Fruit fly (Drosophila melanogaster) S2 (cell line): Measurements from ENCODE around the gene CG7512.

Experiments
- CG8478 ChIP-seq: fragments of >200 bp; optimal IDR thresholded peaks from 2 replicates; lab custom pipeline; 2018
- CTCF ChIP-seq, 2 experiments: fragments of >200 bp; optimal IDR thresholded peaks; 2 replicates each; lab custom pipeline; 2018

- no peak for TF ChIP-seq CG8478 (lab: Kevin White, UChicago)
- no peak for TF ChIP-seq CTCF (optimal IDR thresholded peaks at IDR 0.05; lab: Kevin White, UChicago)
Observed at dm6 chr3L:11533704-11534319, 20.3 kb downstream of the CG7512 start.
